Worm (Caenorhabditis elegans): Measurements from ENCODE around the gene Y75B7AL.2.

- TF ChIP-seq B0310.2 (tag; optimal IDR thresholded peaks at IDR 0.05), result no peak
- no peak for TF ChIP-seq ama-1 (optimal IDR thresholded peaks at IDR 0.05)
- TF ChIP-seq flt-1 (GFP tag; IDR thresholded peaks at IDR 0.05), result no peak
- TF ChIP-seq ceh-13 (GFP tag; optimal IDR thresholded peaks at IDR 0.05), result no peak
- no peak for TF ChIP-seq ets-7 (tag; optimal IDR thresholded peaks at IDR 0.05)
- TF ChIP-seq pes-1 (GFP tag; IDR thresholded peaks at IDR 0.05), result no peak
- no peak for TF ChIP-seq hmg-4 (GFP tag; optimal IDR thresholded peaks at IDR 0.05)
- no peak for TF ChIP-seq tbx-37 (GFP tag; conservative IDR thresholded peaks at IDR 0.05)
- no peak for TF ChIP-seq sea-1 (GFP tag; conservative IDR thresholded peaks at IDR 0.05)
- TF ChIP-seq F13C5.2 (tag; optimal IDR thresholded peaks at IDR 0.05), result no peak
These were observed 8.1 kb upstream of the Y75B7AL.2 start for ce11 chrV:1366082-1366481.
